Worm (Caenorhabditis elegans) whole organism, young adult: ENCODE measurements around the gene C06A1.7.

Experiments used
- B0261.1 ChIP-seq: sonication (generic microtip); optimal IDR thresholded peaks from 2 replicates; lab custom pipeline; 2016; ENCODE audit warnings: mild to moderate bottlenecking, missing genetic modification characterization, moderate library complexity, missing compliant biosample characterization
- B0336.3 ChIP-seq: fragments of 200-800 bp; sonication (Bioruptor generic); IDR thresholded peaks from 2 replicates; pipeline ENCODE4 v1.3.6; 2022; ENCODE audit warnings: missing genetic modification characterization, missing compliant biosample characterization
- C17E4.6 ChIP-seq: fragments of 200-800 bp; sonication (Bioruptor generic); IDR thresholded peaks from 2 replicates; pipeline ENCODE4 v1.3.6; 2022; ENCODE audit warnings: missing genetic modification reagents, missing genetic modification characterization, missing compliant biosample characterization
- D2030.7 ChIP-seq: fragments of 200-800 bp; sonication (Bioruptor generic); IDR thresholded peaks from 2 replicates; pipeline ENCODE4 v1.3.6; 2022; ENCODE audit warnings: missing genetic modification reagents, missing genetic modification characterization, missing compliant biosample characterization
- F23B12.7 ChIP-seq: sonication (generic microtip); optimal IDR thresholded peaks from 2 replicates; lab custom pipeline; 2017; ENCODE audit warnings: missing genetic modification characterization, mild to moderate bottlenecking, missing compliant biosample characterization, antibody characterized with exemption, moderate library complexity; ENCODE audit not compliant: insufficient read depth
- F55B11.4 ChIP-seq: sonication (generic microtip); optimal IDR thresholded peaks from 2 replicates; lab custom pipeline; 2016; ENCODE audit warnings: missing compliant biosample characterization, missing genetic modification characterization, borderline replicate concordance; ENCODE audit not compliant: insufficient read depth
- K11D2.4 ChIP-seq: fragments of 200-800 bp; sonication (Bioruptor generic); IDR thresholded peaks from 2 replicates; pipeline ENCODE4 v1.3.6; 2022; ENCODE audit warnings: missing genetic modification reagents, missing genetic modification characterization, missing compliant biosample characterization
- Y53G8AR.9 ChIP-seq: fragments of 200-800 bp; sonication (Bioruptor generic); conservative IDR thresholded peaks from 2 replicates; pipeline ENCODE4 v1.3.6; 2022; ENCODE audit warnings: missing genetic modification reagents, missing genetic modification characterization, missing compliant biosample characterization
- akir-1 ChIP-seq: fragments of 200-800 bp; sonication (Bioruptor generic); optimal IDR thresholded peaks from 2 replicates; lab custom pipeline; 2018; ENCODE audit warnings: mild to moderate bottlenecking, missing genetic modification characterization, moderate library complexity, missing compliant biosample characterization
- attf-5 ChIP-seq: fragments of 200-800 bp; sonication (Bioruptor generic); optimal IDR thresholded peaks from 2 replicates; lab custom pipeline; 2018; ENCODE audit warnings: mild to moderate bottlenecking, missing genetic modification characterization, missing compliant biosample characterization
- bed-1 ChIP-seq: fragments of 200-800 bp; sonication (Bioruptor generic); IDR thresholded peaks from 2 replicates; pipeline ENCODE4 v1.3.6; 2022; ENCODE audit warnings: missing genetic modification reagents, missing genetic modification characterization, missing compliant biosample characterization
- cebp-1 ChIP-seq, 2 experiments: fragments of 200-800 bp in 1 of 2; sonication (Bioruptor generic) in 1 of 2; sonication (generic microtip) in 1 of 2; IDR thresholded peaks in 1 of 2; optimal IDR thresholded peaks in 1 of 2; 2 replicates each; pipeline versions ENCODE4 v1.3.6 to Lab custom; 2017 to 2022; ENCODE audit warnings: missing compliant biosample characterization in 2 of 2, missing genetic modification characterization in 2 of 2, mild to moderate bottlenecking in 1 of 2, missing genetic modification reagents in 1 of 2, moderate library complexity in 1 of 2
- ceh-27 ChIP-seq: fragments of 200-800 bp; sonication (Bioruptor generic); optimal IDR thresholded peaks from 2 replicates; lab custom pipeline; 2018; ENCODE audit warnings: mild to moderate bottlenecking, missing genetic modification characterization, moderate library complexity, missing compliant biosample characterization
- ceh-40 ChIP-seq: fragments of 200-800 bp; sonication (Bioruptor generic); IDR thresholded peaks from 2 replicates; pipeline ENCODE4 v1.3.6; 2022; ENCODE audit warnings: missing genetic modification characterization, missing compliant biosample characterization
- ceh-79 ChIP-seq: sonication (generic microtip); optimal IDR thresholded peaks from 2 replicates; lab custom pipeline; 2017; ENCODE audit warnings: mild to moderate bottlenecking, missing genetic modification characterization, missing compliant biosample characterization
- ceh-91 ChIP-seq: fragments of 200-800 bp; sonication (Bioruptor generic); IDR thresholded peaks from 2 replicates; pipeline ENCODE4 v1.3.6; 2022; ENCODE audit warnings: missing genetic modification reagents, missing genetic modification characterization, missing compliant biosample characterization
- chd-7 ChIP-seq: sonication (generic microtip); optimal IDR thresholded peaks from 2 replicates; lab custom pipeline; 2016; ENCODE audit warnings: mild to moderate bottlenecking, missing genetic modification characterization, moderate library complexity, missing compliant biosample characterization
- die-1 ChIP-seq: sonication (generic microtip); optimal IDR thresholded peaks from 2 replicates; lab custom pipeline; 2016; ENCODE audit warnings: missing genotype, mild to moderate bottlenecking, missing genetic modification characterization, missing compliant biosample characterization
- dpl-1 ChIP-seq: fragments of 150-350 bp; optimal IDR thresholded peaks from 2 replicates; lab custom pipeline; 2014; ENCODE audit warnings: missing biosample characterization, missing genetic modification reagents, missing genetic modification characterization
- egrh-3 ChIP-seq: fragments of 200-800 bp; sonication (Bioruptor generic); IDR thresholded peaks from 2 replicates; pipeline ENCODE4 v1.3.6; 2022; ENCODE audit warnings: missing genetic modification reagents, missing genetic modification characterization, missing compliant biosample characterization
- ets-4 ChIP-seq: fragments of 200-800 bp; sonication (Bioruptor generic); optimal IDR thresholded peaks from 2 replicates; lab custom pipeline; 2018; ENCODE audit warnings: mild to moderate bottlenecking, missing genetic modification characterization, missing compliant biosample characterization
- gei-17 ChIP-seq: fragments of 200-800 bp; sonication (Bioruptor generic); optimal IDR thresholded peaks from 2 replicates; lab custom pipeline; 2018; ENCODE audit warnings: mild to moderate bottlenecking, missing genetic modification characterization, missing compliant biosample characterization
- him-1 ChIP-seq: sonication (generic microtip); optimal IDR thresholded peaks from 2 replicates; lab custom pipeline; 2016; ENCODE audit warnings: missing genotype, missing genetic modification reagents, missing genetic modification characterization, missing compliant biosample characterization
- hlh-26 ChIP-seq: fragments of 200-800 bp; sonication (Bioruptor generic); conservative IDR thresholded peaks from 2 replicates; pipeline ENCODE4 v1.3.6; 2022; ENCODE audit warnings: missing genetic modification reagents, missing genetic modification characterization, missing compliant biosample characterization
- hsf-1 ChIP-seq: fragments of 200-800 bp; sonication (Bioruptor generic); IDR thresholded peaks from 2 replicates; pipeline ENCODE4 v1.3.6; 2022; ENCODE audit warnings: missing genetic modification reagents, missing genetic modification characterization, missing compliant biosample characterization
- lag-1 ChIP-seq: fragments of 200-800 bp; sonication (Bioruptor generic); IDR thresholded peaks from 2 replicates; pipeline ENCODE4 v1.3.6; 2022; ENCODE audit warnings: missing genetic modification reagents, missing genetic modification characterization, missing compliant biosample characterization
- let-607 ChIP-seq, 2 experiments: fragments of 200-800 bp in 1 of 2; sonication (Bioruptor generic) in 1 of 2; sonication (generic microtip) in 1 of 2; optimal IDR thresholded peaks; 2 replicates each; lab custom pipeline; 2016 to 2018; ENCODE audit warnings: mild to moderate bottlenecking in 2 of 2, missing compliant biosample characterization in 2 of 2, missing genetic modification characterization in 2 of 2, moderate library complexity in 2 of 2, missing genotype in 1 of 2
- lin-35 ChIP-seq, 3 experiments: fragments of 150-350 bp in 2 of 3; sonication (generic microtip) in 1 of 3; optimal IDR thresholded peaks; 2 replicates each; lab custom pipeline; 2014 to 2018; ENCODE audit warnings: missing biosample characterization in 3 of 3, missing genetic modification characterization in 3 of 3, missing genetic modification reagents in 3 of 3
- lsy-27 ChIP-seq: sonication (generic microtip); optimal IDR thresholded peaks from 2 replicates; lab custom pipeline; 2017; ENCODE audit warnings: missing genetic modification characterization, mild to moderate bottlenecking, missing compliant biosample characterization, antibody characterized with exemption, missing genotype, borderline replicate concordance; ENCODE audit not compliant: insufficient read depth
- madf-10 ChIP-seq: sonication (generic microtip); optimal IDR thresholded peaks from 2 replicates; lab custom pipeline; 2016; ENCODE audit warnings: mild to moderate bottlenecking, missing genetic modification characterization, missing compliant biosample characterization
- madf-3 ChIP-seq: fragments of 200-800 bp; sonication (Bioruptor generic); IDR thresholded peaks from 2 replicates; pipeline ENCODE4 v1.3.6; 2022; ENCODE audit warnings: missing genetic modification reagents, missing genetic modification characterization, missing compliant biosample characterization
- mel-28 ChIP-seq: sonication (generic microtip); optimal IDR thresholded peaks from 2 replicates; lab custom pipeline; 2016; ENCODE audit warnings: borderline replicate concordance, mild to moderate bottlenecking, missing genetic modification characterization, missing compliant biosample characterization
- nfyb-1 ChIP-seq: fragments of 200-800 bp; sonication (Bioruptor generic); IDR thresholded peaks from 2 replicates; pipeline ENCODE4 v1.3.6; 2022; ENCODE audit warnings: missing genetic modification reagents, missing genetic modification characterization, missing compliant biosample characterization
- nhr-27 ChIP-seq: fragments of 200-800 bp; sonication (Bioruptor generic); optimal IDR thresholded peaks from 2 replicates; lab custom pipeline; 2018; ENCODE audit warnings: mild to moderate bottlenecking, missing genetic modification characterization, moderate library complexity, missing compliant biosample characterization
- nhr-80 ChIP-seq: sonication (generic microtip); optimal IDR thresholded peaks from 2 replicates; lab custom pipeline; 2016; ENCODE audit warnings: missing genetic modification characterization, missing compliant biosample characterization
- repo-1 ChIP-seq: sonication (generic microtip); optimal IDR thresholded peaks from 2 replicates; lab custom pipeline; 2017; ENCODE audit warnings: mild to moderate bottlenecking, missing genetic modification characterization, missing compliant biosample characterization
- rpc-1 ChIP-seq, 2 experiments: fragments of 150-350 bp in 1 of 2; sonication (generic microtip) in 1 of 2; optimal IDR thresholded peaks; 2 replicates each; lab custom pipeline; 2014 to 2018; ENCODE audit warnings: missing biosample characterization in 1 of 2, missing genetic modification characterization in 1 of 2, missing genetic modification reagents in 1 of 2, missing genotype in 1 of 2
- sea-2 ChIP-seq: fragments of 200-800 bp; sonication (Bioruptor generic); IDR thresholded peaks from 2 replicates; pipeline ENCODE4 v1.3.6; 2022; ENCODE audit warnings: missing genetic modification characterization, missing compliant biosample characterization
- snpc-4 ChIP-seq, 5 experiments: fragments of 150-350 bp in 1 of 5; sonication (generic microtip) in 4 of 5; optimal IDR thresholded peaks; 2 replicates each; lab custom pipeline; 2014 to 2018; ENCODE audit warnings: missing genetic modification characterization in 5 of 5, missing biosample characterization in 3 of 5, antibody characterized with exemption in 2 of 5, mild to moderate bottlenecking in 2 of 5, missing compliant biosample characterization in 2 of 5, missing genotype in 2 of 5, moderate library complexity in 2 of 5, missing genetic modification reagents in 1 of 5
- somi-1 ChIP-seq: fragments of 200-800 bp; sonication (Bioruptor generic); optimal IDR thresholded peaks from 2 replicates; lab custom pipeline; 2018; ENCODE audit warnings: mild to moderate bottlenecking, missing genetic modification characterization, missing compliant biosample characterization
- xnd-1 ChIP-seq: sonication (generic microtip); optimal IDR thresholded peaks from 2 replicates; lab custom pipeline; 2016; ENCODE audit warnings: missing genotype, missing genetic modification reagents, missing genetic modification characterization, missing compliant biosample characterization
- zfh-2 ChIP-seq: fragments of 200-800 bp; sonication (Bioruptor generic); conservative IDR thresholded peaks from 2 replicates; pipeline ENCODE4 v1.3.6; 2022; ENCODE audit warnings: missing genetic modification reagents, missing genetic modification characterization, missing compliant biosample characterization
- ztf-28 ChIP-seq: fragments of 200-800 bp; sonication (Bioruptor generic); IDR thresholded peaks from 2 replicates; pipeline ENCODE4 v1.3.6; 2022; ENCODE audit warnings: missing genetic modification reagents, missing genetic modification characterization, missing compliant biosample characterization
- ztf-3 ChIP-seq: fragments of 200-800 bp; sonication (Bioruptor generic); optimal IDR thresholded peaks from 2 replicates; lab custom pipeline; 2018; ENCODE audit warnings: mild to moderate bottlenecking, missing genetic modification characterization, missing compliant biosample characterization
- ztf-6 ChIP-seq: fragments of 200-800 bp; sonication (Bioruptor generic); IDR thresholded peaks from 2 replicates; pipeline ENCODE4 v1.3.6; 2022; ENCODE audit warnings: missing genetic modification reagents, missing genetic modification characterization, missing compliant biosample characterization

C06A1.7 gene

ce11 chrII:10544374-10544908 is 20.2 kb upstream of the C06A1.7 start:
- TF ChIP-seq B0261.1: no peak
- peak; percentile 9; the same call in 1 of the 2 replicates for TF ChIP-seq B0336.3 (GFP tag; lab: Robert Waterston, UW)
- TF ChIP-seq madf-10: no peak
- no peak for TF ChIP-seq lag-1 (GFP tag; lab: Robert Waterston, UW)
- TF ChIP-seq nhr-27 (tag; lab: Kevin White, UChicago): no peak
- TF ChIP-seq ceh-27: no peak
- no peak for TF ChIP-seq chd-7 (tag; lab: Kevin White, UChicago)
- TF ChIP-seq attf-5: no peak
- TF ChIP-seq C17E4.6 (GFP tag; lab: Robert Waterston, UW): no peak
- TF ChIP-seq rpc-1 (optimal IDR thresholded peaks at IDR 0.05; lab: Kevin White, UChicago): no peak
- no peak for TF ChIP-seq rpc-1 (tag; optimal IDR thresholded peaks at IDR 0.05; lab: Kevin White, UChicago)
- no peak for TF ChIP-seq F23B12.7 (tag; lab: Kevin White, UChicago)
- no peak for TF ChIP-seq let-607 (tag; optimal IDR thresholded peaks at IDR 0.05; lab: Kevin White, UChicago)
- peak; percentile 59; the same call in 1 of the 2 replicates for TF ChIP-seq nfyb-1
- no peak for TF ChIP-seq nhr-80 (tag; lab: Kevin White, UChicago)
- 0 out of 2 replicates have a peak, but pooled peaks have one; percentile 9 for TF ChIP-seq cebp-1 (GFP tag; IDR thresholded peaks at IDR 0.05; lab: Robert Waterston, UW)
- peak; percentile 35 for TF ChIP-seq cebp-1 (tag; optimal IDR thresholded peaks at IDR 0.05; lab: Kevin White, UChicago)
- 0 out of 2 replicates have a peak, but pooled peaks have one; percentile 34 for TF ChIP-seq madf-3 (GFP tag; lab: Robert Waterston, UW)
- TF ChIP-seq bed-1 (GFP tag; lab: Robert Waterston, UW): 0 out of 2 replicates have a peak, but pooled peaks have one; percentile 26
- TF ChIP-seq ceh-79 (tag; lab: Kevin White, UChicago): no peak
- TF ChIP-seq ztf-28 (GFP tag; lab: Robert Waterston, UW): no peak
- peak; percentile 19 for TF ChIP-seq ets-4 (GFP tag; lab: Kevin White, UChicago)
- TF ChIP-seq snpc-4 (GFP tag; optimal IDR thresholded peaks at IDR 0.05; lab: Kevin White, UChicago): no peak
- TF ChIP-seq snpc-4 (tag; optimal IDR thresholded peaks at IDR 0.05; lab: Kevin White, UChicago): no peak
- TF ChIP-seq ztf-3 (GFP tag; lab: Kevin White, UChicago): no peak
- no peak for TF ChIP-seq hsf-1 (GFP tag; lab: Robert Waterston, UW)
- no peak for TF ChIP-seq hlh-26
- no peak for TF ChIP-seq gei-17 (GFP tag; lab: Kevin White, UChicago)
- TF ChIP-seq dpl-1 (GFP tag; lab: Kevin White, UChicago): no peak
- TF ChIP-seq ceh-91 (GFP tag; lab: Robert Waterston, UW): no peak
- TF ChIP-seq mel-28 (tag; lab: Kevin White, UChicago): no peak
- TF ChIP-seq lsy-27 (tag; lab: Kevin White, UChicago): no peak
- no peak for TF ChIP-seq egrh-3 (GFP tag; lab: Robert Waterston, UW)
- TF ChIP-seq zfh-2 (GFP tag; lab: Robert Waterston, UW): peak; percentile 19; the same call in 1 of the 2 replicates
- TF ChIP-seq sea-2: no peak
- TF ChIP-seq somi-1: no peak
- no peak for TF ChIP-seq repo-1 (tag; lab: Kevin White, UChicago)
- TF ChIP-seq lin-35 (GFP tag; optimal IDR thresholded peaks at IDR 0.05; lab: Kevin White, UChicago): peak in 1 of 3 experiments; percentile 23
- TF ChIP-seq akir-1 (GFP tag; lab: Kevin White, UChicago): peak; percentile 1
- no peak for TF ChIP-seq ztf-6 (GFP tag; lab: Robert Waterston, UW)
- TF ChIP-seq xnd-1 (tag; lab: Kevin White, UChicago): no peak
- no peak for TF ChIP-seq him-1 (tag; lab: Kevin White, UChicago)
- TF ChIP-seq D2030.7: no peak
- no peak for TF ChIP-seq die-1 (tag; lab: Kevin White, UChicago)
- peak; percentile 44 for TF ChIP-seq Y53G8AR.9 (GFP tag; lab: Robert Waterston, UW)
- no peak for TF ChIP-seq F55B11.4
- peak; percentile 13; the same call in 1 of the 2 replicates for TF ChIP-seq K11D2.4 (GFP tag; lab: Robert Waterston, UW)
- no peak for TF ChIP-seq ceh-40
